Worm (Caenorhabditis elegans) whole organism, young adult: ENCODE results near the gene F31D5.2.

Source experiments
- B0336.3 ChIP-seq: fragments of 200-800 bp; sonication (Bioruptor generic); IDR thresholded peaks from 2 replicates; pipeline ENCODE4 v1.3.6; 2022; ENCODE audit warnings: missing genetic modification characterization, missing compliant biosample characterization
- F10E7.11 ChIP-seq: sonication (generic microtip); optimal IDR thresholded peaks from 2 replicates; lab custom pipeline; 2017; ENCODE audit warnings: mild to moderate bottlenecking, missing genetic modification characterization, moderate library complexity, missing compliant biosample characterization
- F33H1.4 ChIP-seq: fragments of 200-800 bp; sonication (Bioruptor generic); IDR thresholded peaks from 2 replicates; pipeline ENCODE4 v1.3.6; 2022; ENCODE audit warnings: missing genetic modification reagents, missing genetic modification characterization, missing compliant biosample characterization
- F39B2.1 ChIP-seq: fragments of 200-800 bp; sonication (Bioruptor generic); IDR thresholded peaks from 2 replicates; pipeline ENCODE4 v1.3.6; 2022; ENCODE audit warnings: missing genetic modification reagents, missing genetic modification characterization, missing compliant biosample characterization
- F49E8.2 ChIP-seq: sonication (generic microtip); optimal IDR thresholded peaks from 3 replicates; lab custom pipeline; 2017; ENCODE audit warnings: missing genetic modification characterization, mild to moderate bottlenecking, missing compliant biosample characterization, antibody characterized with exemption, moderate library complexity; ENCODE audit not compliant: insufficient read depth
- K12H6.12 ChIP-seq: fragments of 200-800 bp; sonication (Bioruptor generic); optimal IDR thresholded peaks from 2 replicates; lab custom pipeline; 2018; ENCODE audit warnings: mild to moderate bottlenecking, missing genetic modification characterization, missing compliant biosample characterization
- T07F8.4 ChIP-seq: sonication (generic microtip); optimal IDR thresholded peaks from 2 replicates; lab custom pipeline; 2016; ENCODE audit warnings: mild to moderate bottlenecking, missing genetic modification characterization, moderate library complexity, missing compliant biosample characterization
- Y53F4B.3 ChIP-seq: fragments of 200-800 bp; sonication (Bioruptor generic); IDR thresholded peaks from 2 replicates; pipeline ENCODE4 v1.3.6; 2022; ENCODE audit warnings: missing genetic modification reagents, missing genetic modification characterization, missing compliant biosample characterization
- Y56A3A.18 ChIP-seq: fragments of 200-800 bp; sonication (Bioruptor generic); IDR thresholded peaks from 2 replicates; pipeline ENCODE4 v1.3.6; 2022; ENCODE audit warnings: missing genetic modification reagents, missing genetic modification characterization, missing compliant biosample characterization
- Y67H2A.10 ChIP-seq: fragments of 200-800 bp; sonication (Bioruptor generic); conservative IDR thresholded peaks from 2 replicates; pipeline ENCODE4 v1.3.6; 2022; ENCODE audit warnings: missing genetic modification reagents, missing genetic modification characterization, missing compliant biosample characterization
- Y95B8A.8 ChIP-seq: fragments of 200-800 bp; sonication (Bioruptor generic); IDR thresholded peaks from 2 replicates; pipeline ENCODE4 v1.3.6; 2022; ENCODE audit warnings: missing genetic modification reagents, missing genetic modification characterization, missing compliant biosample characterization
- ZK185.1 ChIP-seq: sonication (generic microtip); optimal IDR thresholded peaks from 2 replicates; lab custom pipeline; 2016; ENCODE audit warnings: mild to moderate bottlenecking, missing genetic modification characterization, missing compliant biosample characterization; ENCODE audit not compliant: poor library complexity, severe bottlenecking
- attf-3 ChIP-seq: fragments of 200-800 bp; sonication (Bioruptor generic); conservative IDR thresholded peaks from 2 replicates; pipeline ENCODE4 v1.3.6; 2022; ENCODE audit warnings: missing genetic modification reagents, missing genetic modification characterization, missing compliant biosample characterization
- cebp-1 ChIP-seq, 2 experiments: fragments of 200-800 bp in 1 of 2; sonication (Bioruptor generic) in 1 of 2; sonication (generic microtip) in 1 of 2; IDR thresholded peaks in 1 of 2; optimal IDR thresholded peaks in 1 of 2; 2 replicates each; pipeline versions ENCODE4 v1.3.6 to Lab custom; 2017 to 2022; ENCODE audit warnings: missing compliant biosample characterization in 2 of 2, missing genetic modification characterization in 2 of 2, mild to moderate bottlenecking in 1 of 2, missing genetic modification reagents in 1 of 2, moderate library complexity in 1 of 2
- cebp-2 ChIP-seq: fragments of 200-800 bp; sonication (Bioruptor generic); IDR thresholded peaks from 2 replicates; pipeline ENCODE4 v1.3.6; 2022; ENCODE audit warnings: missing genetic modification characterization, missing compliant biosample characterization
- ceh-100 ChIP-seq: fragments of 200-800 bp; sonication (Bioruptor generic); IDR thresholded peaks from 2 replicates; pipeline ENCODE4 v1.3.6; 2022; ENCODE audit warnings: missing genetic modification reagents, missing genetic modification characterization, missing compliant biosample characterization
- ceh-40 ChIP-seq: fragments of 200-800 bp; sonication (Bioruptor generic); IDR thresholded peaks from 2 replicates; pipeline ENCODE4 v1.3.6; 2022; ENCODE audit warnings: missing genetic modification characterization, missing compliant biosample characterization
- chd-7 ChIP-seq: sonication (generic microtip); optimal IDR thresholded peaks from 2 replicates; lab custom pipeline; 2016; ENCODE audit warnings: mild to moderate bottlenecking, missing genetic modification characterization, moderate library complexity, missing compliant biosample characterization
- dox-1 ChIP-seq: fragments of 200-800 bp; sonication (Bioruptor generic); IDR thresholded peaks from 2 replicates; pipeline ENCODE4 v1.3.6; 2022; ENCODE audit warnings: missing genetic modification reagents, missing genetic modification characterization, missing compliant biosample characterization
- egrh-3 ChIP-seq: fragments of 200-800 bp; sonication (Bioruptor generic); IDR thresholded peaks from 2 replicates; pipeline ENCODE4 v1.3.6; 2022; ENCODE audit warnings: missing genetic modification reagents, missing genetic modification characterization, missing compliant biosample characterization
- fkh-3 ChIP-seq: sonication (generic microtip); optimal IDR thresholded peaks from 2 replicates; lab custom pipeline; 2016; ENCODE audit warnings: mild to moderate bottlenecking, missing genetic modification characterization, missing compliant biosample characterization
- gei-17 ChIP-seq: fragments of 200-800 bp; sonication (Bioruptor generic); optimal IDR thresholded peaks from 2 replicates; lab custom pipeline; 2018; ENCODE audit warnings: mild to moderate bottlenecking, missing genetic modification characterization, missing compliant biosample characterization
- him-1 ChIP-seq: sonication (generic microtip); optimal IDR thresholded peaks from 2 replicates; lab custom pipeline; 2016; ENCODE audit warnings: missing genotype, missing genetic modification reagents, missing genetic modification characterization, missing compliant biosample characterization
- hlh-12 ChIP-seq: sonication (generic microtip); optimal IDR thresholded peaks from 2 replicates; lab custom pipeline; 2016; ENCODE audit warnings: missing genetic modification characterization, missing compliant biosample characterization
- hlh-26 ChIP-seq: fragments of 200-800 bp; sonication (Bioruptor generic); conservative IDR thresholded peaks from 2 replicates; pipeline ENCODE4 v1.3.6; 2022; ENCODE audit warnings: missing genetic modification reagents, missing genetic modification characterization, missing compliant biosample characterization
- hmg-1.2 ChIP-seq: fragments of 200-800 bp; sonication (Bioruptor generic); IDR thresholded peaks from 2 replicates; pipeline ENCODE4 v1.3.6; 2022; ENCODE audit warnings: missing genetic modification reagents, missing genetic modification characterization, missing compliant biosample characterization
- hmg-20 ChIP-seq: fragments of 200-800 bp; sonication (Bioruptor generic); IDR thresholded peaks from 2 replicates; pipeline ENCODE4 v1.3.6; 2022; ENCODE audit warnings: missing genetic modification reagents, missing genetic modification characterization, missing compliant biosample characterization
- hrde-1 ChIP-seq: sonication (generic microtip); optimal IDR thresholded peaks from 2 replicates; lab custom pipeline; 2016; ENCODE audit warnings: missing genetic modification characterization, mild to moderate bottlenecking, missing compliant biosample characterization, moderate library complexity, missing genotype, missing genetic modification reagents, borderline replicate concordance
- let-607 ChIP-seq, 2 experiments: fragments of 200-800 bp in 1 of 2; sonication (Bioruptor generic) in 1 of 2; sonication (generic microtip) in 1 of 2; optimal IDR thresholded peaks; 2 replicates each; lab custom pipeline; 2016 to 2018; ENCODE audit warnings: mild to moderate bottlenecking in 2 of 2, missing compliant biosample characterization in 2 of 2, missing genetic modification characterization in 2 of 2, moderate library complexity in 2 of 2, missing genotype in 1 of 2
- lin-26 ChIP-seq: fragments of 200-800 bp; sonication (Bioruptor generic); IDR thresholded peaks from 2 replicates; pipeline ENCODE4 v1.3.6; 2022; ENCODE audit warnings: missing genetic modification reagents, missing genetic modification characterization, missing compliant biosample characterization
- lir-1 ChIP-seq: fragments of 200-800 bp; sonication (Bioruptor generic); conservative IDR thresholded peaks from 2 replicates; pipeline ENCODE4 v1.3.6; 2022; ENCODE audit warnings: missing genetic modification reagents, missing genetic modification characterization, missing compliant biosample characterization
- lsl-1 ChIP-seq: fragments of 200-800 bp; sonication (Bioruptor generic); optimal IDR thresholded peaks from 2 replicates; lab custom pipeline; 2018; ENCODE audit warnings: mild to moderate bottlenecking, missing genetic modification characterization, moderate library complexity, missing compliant biosample characterization
- madf-6 ChIP-seq: fragments of 200-800 bp; sonication (Bioruptor generic); IDR thresholded peaks from 2 replicates; pipeline ENCODE4 v1.3.6; 2022; ENCODE audit warnings: missing genetic modification reagents, missing genetic modification characterization, missing compliant biosample characterization
- mel-28 ChIP-seq: sonication (generic microtip); optimal IDR thresholded peaks from 2 replicates; lab custom pipeline; 2016; ENCODE audit warnings: borderline replicate concordance, mild to moderate bottlenecking, missing genetic modification characterization, missing compliant biosample characterization
- nhr-27 ChIP-seq: fragments of 200-800 bp; sonication (Bioruptor generic); optimal IDR thresholded peaks from 2 replicates; lab custom pipeline; 2018; ENCODE audit warnings: mild to moderate bottlenecking, missing genetic modification characterization, moderate library complexity, missing compliant biosample characterization
- nhr-90 ChIP-seq: sonication (generic microtip); optimal IDR thresholded peaks from 2 replicates; lab custom pipeline; 2016; ENCODE audit warnings: missing genotype, mild to moderate bottlenecking, missing genetic modification characterization, missing compliant biosample characterization
- rcor-1 ChIP-seq: fragments of 200-800 bp; sonication (Bioruptor generic); IDR thresholded peaks from 2 replicates; pipeline ENCODE4 v1.3.6; 2022; ENCODE audit warnings: missing genetic modification reagents, missing genetic modification characterization, missing compliant biosample characterization
- rec-8 ChIP-seq, 2 experiments: sonication (generic microtip); optimal IDR thresholded peaks; 2 replicates each; lab custom pipeline; 2016; ENCODE audit warnings: mild to moderate bottlenecking in 2 of 2, missing genetic modification characterization in 2 of 2, missing genetic modification reagents in 2 of 2, missing genotype in 2 of 2, missing biosample characterization in 1 of 2, missing compliant biosample characterization in 1 of 2, moderate library complexity in 1 of 2
- sdz-38 ChIP-seq: sonication (generic microtip); optimal IDR thresholded peaks from 2 replicates; lab custom pipeline; 2016; ENCODE audit warnings: missing genotype, missing genetic modification characterization, missing compliant biosample characterization
- snpc-3.4 ChIP-seq: sonication (generic microtip); optimal IDR thresholded peaks from 2 replicates; lab custom pipeline; 2017; ENCODE audit warnings: missing genetic modification characterization, mild to moderate bottlenecking, missing compliant biosample characterization, antibody characterized with exemption, moderate library complexity, missing genotype, missing genetic modification reagents
- tbp1 ChIP-seq: fragments of 200-800 bp; sonication (Bioruptor generic); optimal IDR thresholded peaks from 2 replicates; lab custom pipeline; 2018; ENCODE audit warnings: mild to moderate bottlenecking, missing genetic modification characterization, missing compliant biosample characterization
- zfh-2 ChIP-seq: fragments of 200-800 bp; sonication (Bioruptor generic); conservative IDR thresholded peaks from 2 replicates; pipeline ENCODE4 v1.3.6; 2022; ENCODE audit warnings: missing genetic modification reagents, missing genetic modification characterization, missing compliant biosample characterization
- ztf-18 ChIP-seq: sonication (generic microtip); optimal IDR thresholded peaks from 2 replicates; lab custom pipeline; 2016; ENCODE audit warnings: missing genotype, mild to moderate bottlenecking, missing genetic modification characterization, missing compliant biosample characterization
- ztf-28 ChIP-seq: fragments of 200-800 bp; sonication (Bioruptor generic); IDR thresholded peaks from 2 replicates; pipeline ENCODE4 v1.3.6; 2022; ENCODE audit warnings: missing genetic modification reagents, missing genetic modification characterization, missing compliant biosample characterization

F31D5.2 gene

DNA sequence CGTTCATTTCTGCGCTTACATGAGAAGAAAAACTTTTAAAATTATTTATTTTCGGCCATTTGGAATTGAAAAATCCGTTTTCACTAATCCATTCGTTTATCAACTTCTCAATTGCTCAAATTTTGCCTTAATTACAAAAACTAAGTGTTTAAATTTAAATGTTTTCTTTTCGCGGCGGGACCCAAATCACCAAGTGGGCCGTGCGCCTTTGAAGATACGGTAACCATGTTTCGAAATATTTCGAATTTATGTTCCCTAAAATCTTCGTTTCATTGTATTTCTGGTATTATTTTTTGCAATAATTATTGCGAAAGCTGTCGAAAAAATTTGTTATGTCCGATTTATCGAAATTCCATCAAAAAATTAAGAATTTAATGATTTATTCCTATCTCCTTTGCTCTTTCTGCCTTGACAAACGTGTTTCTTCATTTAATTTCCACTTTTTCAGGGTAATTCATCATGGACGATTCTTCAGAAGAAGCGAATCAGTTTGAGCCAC is 11.2 kb downstream of the F31D5.2 start, which contains the start of gene C16A11.4 (continued):
- TF ChIP-seq rcor-1 (no peak), hlh-26 (GFP tag; lab: Robert Waterston, UW) (no peak), F10E7.11 (tag; lab: Kevin White, UChicago) (no peak), B0336.3 (no peak), him-1 (tag; lab: Kevin White, UChicago) (no peak), nhr-27 (tag; lab: Kevin White, UChicago) (no peak), let-607 (tag; optimal IDR thresholded peaks at IDR 0.05; lab: Kevin White, UChicago) (no peak), ZK185.1 (tag; lab: Kevin White, UChicago) (no peak), attf-3 (GFP tag; lab: Robert Waterston, UW) (no peak), F33H1.4 (GFP tag; lab: Robert Waterston, UW) (peak; percentile 86), hmg-20 (GFP tag; lab: Robert Waterston, UW) (no peak), K12H6.12 (tag; lab: Kevin White, UChicago) (no peak), Y67H2A.10 (GFP tag; lab: Robert Waterston, UW) (no peak), T07F8.4 (tag; lab: Kevin White, UChicago) (no peak), mel-28 (tag; lab: Kevin White, UChicago) (no peak), lin-26 (GFP tag; lab: Robert Waterston, UW) (no peak), F39B2.1 (no peak)

DNA sequence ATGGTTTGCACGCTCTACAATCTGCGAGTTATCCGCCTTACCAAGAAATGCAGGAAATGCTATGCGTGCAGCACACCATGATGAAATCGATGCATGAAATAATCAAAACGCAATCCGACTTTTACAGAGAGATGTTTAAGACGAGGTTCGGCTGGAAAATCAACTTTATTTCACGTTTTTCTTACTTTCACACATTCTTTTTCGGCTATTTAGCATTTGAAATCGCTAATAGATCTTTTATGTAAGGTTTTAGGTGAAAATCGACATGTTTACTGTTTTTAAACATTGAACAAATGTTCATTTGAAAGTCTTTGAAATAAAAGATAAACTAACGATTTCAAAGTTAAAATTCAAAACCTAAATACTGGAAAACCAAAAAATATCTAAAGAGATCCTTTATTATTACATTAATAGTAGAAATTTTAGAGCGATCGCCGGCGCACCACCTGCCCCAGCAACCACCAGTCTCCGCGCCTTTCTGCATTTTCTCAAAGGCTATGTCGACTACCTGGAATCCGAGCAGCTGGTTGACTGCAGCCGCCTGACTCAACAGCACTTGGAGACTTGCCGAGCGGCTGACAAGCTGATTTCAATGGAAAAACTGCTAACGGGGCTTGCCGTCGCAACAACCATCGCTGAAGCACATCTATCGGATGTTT is 12.8 kb downstream of the F31D5.2 start:
- no peak for TF ChIP-seq rec-8 (tag; optimal IDR thresholded peaks at IDR 0.05; lab: Kevin White, UChicago)
- no peak for TF ChIP-seq Y95B8A.8 (GFP tag; lab: Robert Waterston, UW)
- TF ChIP-seq lir-1 (GFP tag; lab: Robert Waterston, UW): no peak
- TF ChIP-seq zfh-2 (GFP tag; lab: Robert Waterston, UW): peak; percentile 74
- TF ChIP-seq cebp-2 (GFP tag; lab: Robert Waterston, UW): peak; percentile 91
- no peak for TF ChIP-seq lin-26 (GFP tag; lab: Robert Waterston, UW)
- peak; percentile 25 for TF ChIP-seq lsl-1 (GFP tag; lab: Kevin White, UChicago)
- peak; percentile 10 for TF ChIP-seq chd-7 (tag; lab: Kevin White, UChicago)
- TF ChIP-seq F49E8.2: peak; percentile 69
- no peak for TF ChIP-seq attf-3 (GFP tag; lab: Robert Waterston, UW)
- TF ChIP-seq sdz-38 (tag; lab: Kevin White, UChicago): no peak
- TF ChIP-seq ceh-100 (GFP tag; lab: Robert Waterston, UW): no peak
- TF ChIP-seq Y56A3A.18 (GFP tag; lab: Robert Waterston, UW): no peak
- TF ChIP-seq dox-1 (GFP tag; lab: Robert Waterston, UW): peak; percentile 4; the same call in 1 of the 2 replicates
- TF ChIP-seq hlh-12 (tag; lab: Kevin White, UChicago): no peak
- peak; percentile 21 for TF ChIP-seq tbp1 (GFP tag; lab: Kevin White, UChicago)
- TF ChIP-seq F33H1.4 (GFP tag; lab: Robert Waterston, UW): peak; percentile 49
- TF ChIP-seq hmg-1.2 (GFP tag; lab: Robert Waterston, UW): 0 out of 2 replicates have a peak, but pooled peaks have one; percentile 24
- no peak for TF ChIP-seq ceh-40 (GFP tag; lab: Robert Waterston, UW)
- TF ChIP-seq nhr-90 (tag; lab: Kevin White, UChicago): no peak
- no peak for TF ChIP-seq snpc-3.4 (tag; lab: Kevin White, UChicago)
- TF ChIP-seq K12H6.12 (tag; lab: Kevin White, UChicago): no peak
- no peak for TF ChIP-seq gei-17
- TF ChIP-seq egrh-3: 0 out of 2 replicates have a peak, but pooled peaks have one; percentile 13
- TF ChIP-seq cebp-1 (GFP tag; IDR thresholded peaks at IDR 0.05; lab: Robert Waterston, UW): no peak
- peak; percentile 4 for TF ChIP-seq cebp-1 (tag; optimal IDR thresholded peaks at IDR 0.05; lab: Kevin White, UChicago)
- TF ChIP-seq fkh-3: peak; percentile 53
- TF ChIP-seq ztf-28 (GFP tag; lab: Robert Waterston, UW): no peak
- TF ChIP-seq hrde-1 (tag; lab: Kevin White, UChicago): no peak
- peak; percentile 66 for TF ChIP-seq madf-6
- TF ChIP-seq Y53F4B.3 (GFP tag; lab: Robert Waterston, UW): no peak
- TF ChIP-seq ztf-18: no peak
